Worm (Caenorhabditis elegans) whole organism, late embryonic: ENCODE measurements around the gene cdd-1.

Experiments
- C08G9.2 ChIP-seq: sonication (generic microtip); optimal IDR thresholded peaks from 2 replicates; lab custom pipeline; 2016; ENCODE audit warnings: mild to moderate bottlenecking, missing genetic modification characterization, moderate library complexity, missing compliant biosample characterization
- C38D4.7 ChIP-seq: fragments of 200-800 bp; sonication (Bioruptor generic); optimal IDR thresholded peaks from 2 replicates; lab custom pipeline; 2018; ENCODE audit warnings: mild to moderate bottlenecking, missing genetic modification characterization, moderate library complexity, missing compliant biosample characterization
- T23F11.4 ChIP-seq: fragments of 200-800 bp; sonication (Bioruptor generic); optimal IDR thresholded peaks from 2 replicates; lab custom pipeline; 2018; ENCODE audit warnings: mild to moderate bottlenecking, missing genetic modification characterization, missing compliant biosample characterization
- Y22D7AL.16 ChIP-seq: sonication (generic microtip); optimal IDR thresholded peaks from 2 replicates; lab custom pipeline; 2016; ENCODE audit warnings: missing genetic modification characterization, missing compliant biosample characterization
- ama-1 ChIP-seq: fragments of 150-350 bp; optimal IDR thresholded peaks from 2 replicates; lab custom pipeline; 2014
- ceh-14 ChIP-seq: sonication (generic microtip); optimal IDR thresholded peaks from 2 replicates; lab custom pipeline; 2016; ENCODE audit warnings: missing genotype, missing genetic modification characterization, missing compliant biosample characterization
- ceh-18 ChIP-seq: sonication (generic microtip); optimal IDR thresholded peaks from 2 replicates; lab custom pipeline; 2016; ENCODE audit warnings: missing genetic modification characterization, missing compliant biosample characterization
- ceh-30 ChIP-seq: fragments of 150-350 bp; optimal IDR thresholded peaks from 2 replicates; lab custom pipeline; 2014; ENCODE audit warnings: missing biosample characterization, missing genetic modification characterization
- ceh-34 ChIP-seq: sonication (generic microtip); optimal IDR thresholded peaks from 2 replicates; lab custom pipeline; 2016; ENCODE audit warnings: mild to moderate bottlenecking, missing genetic modification characterization, missing compliant biosample characterization
- ceh-45 ChIP-seq: fragments of 200-800 bp; sonication (Bioruptor generic); IDR thresholded peaks from 2 replicates; pipeline ENCODE4 v1.3.6; 2022; ENCODE audit warnings: missing genetic modification reagents, missing genetic modification characterization, missing compliant biosample characterization
- ceh-6 ChIP-seq: fragments of 200-800 bp; sonication (Bioruptor generic); optimal IDR thresholded peaks from 2 replicates; lab custom pipeline; 2018; ENCODE audit warnings: mild to moderate bottlenecking, missing genetic modification characterization, missing compliant biosample characterization
- ceh-9 ChIP-seq: sonication (generic microtip); optimal IDR thresholded peaks from 2 replicates; lab custom pipeline; 2016; ENCODE audit warnings: mild to moderate bottlenecking, missing genetic modification characterization, inconsistent platforms, missing compliant biosample characterization
- dve-1 ChIP-seq: sonication (generic microtip); optimal IDR thresholded peaks from 2 replicates; lab custom pipeline; 2017; ENCODE audit warnings: antibody characterized with exemption, mild to moderate bottlenecking, missing genetic modification characterization, missing compliant biosample characterization
- elt-2 ChIP-seq: sonication (generic microtip); optimal IDR thresholded peaks from 2 replicates; lab custom pipeline; 2016; ENCODE audit warnings: missing genetic modification reagents, missing genetic modification characterization, missing compliant biosample characterization
- eyg-1 ChIP-seq: sonication (generic microtip); optimal IDR thresholded peaks from 2 replicates; lab custom pipeline; 2016; ENCODE audit warnings: missing genotype, missing genetic modification characterization, missing compliant biosample characterization
- fkh-10 ChIP-seq: fragments of 150-350 bp; optimal IDR thresholded peaks from 2 replicates; lab custom pipeline; 2014; ENCODE audit warnings: missing biosample characterization, missing genetic modification reagents, missing genetic modification characterization
- hlh-13 ChIP-seq: fragments of 200-800 bp; sonication (Bioruptor generic); optimal IDR thresholded peaks from 2 replicates; lab custom pipeline; 2018; ENCODE audit warnings: mild to moderate bottlenecking, missing genetic modification characterization, missing compliant biosample characterization
- hlh-30 ChIP-seq: sonication (generic microtip); optimal IDR thresholded peaks from 2 replicates; lab custom pipeline; 2017; ENCODE audit warnings: antibody characterized with exemption, missing genetic modification characterization, missing compliant biosample characterization; ENCODE audit not compliant: insufficient read depth
- madf-2 ChIP-seq: sonication (generic microtip); optimal IDR thresholded peaks from 2 replicates; lab custom pipeline; 2017; ENCODE audit warnings: missing genetic modification characterization, missing compliant biosample characterization
- mec-3 ChIP-seq: sonication (generic microtip); optimal IDR thresholded peaks from 2 replicates; lab custom pipeline; 2016; ENCODE audit warnings: borderline replicate concordance, missing genetic modification characterization, missing compliant biosample characterization
- nfya-1 ChIP-seq: sonication (generic microtip); optimal IDR thresholded peaks from 2 replicates; lab custom pipeline; 2017; ENCODE audit warnings: missing genetic modification characterization, mild to moderate bottlenecking, missing compliant biosample characterization, antibody characterized with exemption, moderate library complexity
- nhr-11 ChIP-seq: fragments of 150-350 bp; optimal IDR thresholded peaks from 2 replicates; lab custom pipeline; 2014; ENCODE audit warnings: missing biosample characterization, missing genetic modification characterization
- pat-9 ChIP-seq: fragments of 200-800 bp; sonication (Bioruptor generic); optimal IDR thresholded peaks from 2 replicates; lab custom pipeline; 2018; ENCODE audit warnings: mild to moderate bottlenecking, missing genetic modification characterization, moderate library complexity, missing compliant biosample characterization
- pax-1 ChIP-seq: fragments of 150-350 bp; optimal IDR thresholded peaks from 2 replicates; lab custom pipeline; 2014; ENCODE audit warnings: missing biosample characterization, missing genetic modification characterization
- pha-4 ChIP-seq: fragments of 150-350 bp; optimal IDR thresholded peaks from 2 replicates; lab custom pipeline; 2018; ENCODE audit warnings: missing biosample characterization, missing genetic modification reagents, missing genetic modification characterization
- rnt-1 ChIP-seq: sonication (generic microtip); optimal IDR thresholded peaks from 2 replicates; lab custom pipeline; 2016; ENCODE audit warnings: missing genetic modification characterization, missing compliant biosample characterization
- sox-4 ChIP-seq: sonication (generic microtip); optimal IDR thresholded peaks from 2 replicates; lab custom pipeline; 2017; ENCODE audit warnings: mild to moderate bottlenecking, missing genetic modification characterization, inconsistent platforms, missing compliant biosample characterization
- syd-9 ChIP-seq: sonication (generic microtip); optimal IDR thresholded peaks from 2 replicates; lab custom pipeline; 2016; ENCODE audit warnings: mild to moderate bottlenecking, missing genetic modification characterization, moderate library complexity, missing compliant biosample characterization
- tbx-7 ChIP-seq: sonication (generic microtip); optimal IDR thresholded peaks from 2 replicates; lab custom pipeline; 2016; ENCODE audit warnings: missing genotype, missing genetic modification characterization, missing compliant biosample characterization
- unc-42 ChIP-seq: sonication (generic microtip); optimal IDR thresholded peaks from 2 replicates; lab custom pipeline; 2016; ENCODE audit warnings: missing genotype, missing genetic modification characterization, missing compliant biosample characterization
- unc-55 ChIP-seq: sonication (generic microtip); optimal IDR thresholded peaks from 2 replicates; lab custom pipeline; 2017; ENCODE audit warnings: missing biosample characterization, missing genetic modification reagents, missing genetic modification characterization
- ztf-16 ChIP-seq: sonication (generic microtip); optimal IDR thresholded peaks from 2 replicates; lab custom pipeline; 2017; ENCODE audit warnings: missing genetic modification characterization, missing compliant biosample characterization

The cdd-1 gene

ce11 chrX:8252293-8252692 is 41.3 kb upstream of the cdd-1 start, which contains the start of gene M60.6 (continued):
- TF ChIP-seq mec-3 (no peak), ceh-30 (tag; lab: Kevin White, UChicago) (no peak), T23F11.4 (GFP tag; lab: Kevin White, UChicago) (no peak), ceh-18 (peak; percentile 9), unc-42 (peak; percentile 89), ceh-14 (tag; lab: Kevin White, UChicago) (peak; percentile 16), ceh-9 (no peak), pax-1 (tag; lab: Kevin White, UChicago) (no peak), pha-4 (tag; lab: Kevin White, UChicago) (no peak), fkh-10 (GFP tag; lab: Kevin White, UChicago) (no peak), unc-55 (GFP tag; lab: Kevin White, UChicago) (peak; percentile 30), ama-1 (no peak)

DNA sequence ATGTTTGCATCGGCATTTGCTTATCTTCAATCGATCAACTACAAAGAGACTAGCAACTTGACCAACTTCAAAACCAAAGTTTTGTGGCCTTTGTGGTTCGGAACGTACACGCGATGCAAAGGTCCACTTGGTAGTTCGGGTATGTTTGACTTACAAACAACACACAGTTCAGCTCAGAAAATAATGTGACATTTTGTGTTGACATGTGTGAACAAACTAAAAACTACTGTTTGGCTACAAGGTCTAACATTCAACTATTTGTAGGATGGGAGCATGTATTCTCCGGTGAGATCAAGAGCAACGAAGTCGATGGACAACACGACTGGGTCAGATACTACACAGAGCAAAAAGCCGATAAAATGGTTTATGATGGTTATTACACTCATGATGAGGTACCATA is 36.1 kb upstream of the cdd-1 start:
- no peak for TF ChIP-seq mec-3
- no peak for TF ChIP-seq hlh-13 (GFP tag; lab: Kevin White, UChicago)
- TF ChIP-seq Y22D7AL.16: no peak
- TF ChIP-seq C38D4.7 (GFP tag; lab: Kevin White, UChicago): no peak
- no peak for TF ChIP-seq unc-55 (GFP tag; lab: Kevin White, UChicago)
- TF ChIP-seq tbx-7 (tag; lab: Kevin White, UChicago): no peak

DNA sequence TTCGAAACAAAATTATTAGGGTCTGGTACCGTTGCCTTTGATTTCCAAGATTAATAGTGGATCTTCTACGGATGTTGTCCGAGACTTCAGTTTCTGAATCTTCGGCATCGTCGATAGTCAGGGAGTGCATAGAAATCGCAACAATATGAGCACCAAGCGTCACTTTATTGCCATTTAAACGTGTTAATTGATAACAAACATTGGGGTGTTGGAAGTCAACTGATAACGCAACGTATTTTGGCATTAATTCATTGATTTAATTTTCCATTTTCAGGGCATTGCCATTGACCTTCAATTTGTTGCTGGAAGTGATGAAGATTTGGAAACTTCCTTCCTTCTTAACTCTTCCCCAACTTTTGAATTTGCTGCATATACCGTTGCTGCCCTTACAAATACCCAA is 35.2 kb upstream of the cdd-1 start, which contains the start of gene kqt-2:
Gene kqt-2 (minus strand): TSS at position 244 of the 400 bp plus-strand sequence.
- peak; percentile 46 for TF ChIP-seq elt-2 (tag; lab: Kevin White, UChicago)
- TF ChIP-seq ceh-6 (GFP tag; lab: Kevin White, UChicago): no peak

DNA sequence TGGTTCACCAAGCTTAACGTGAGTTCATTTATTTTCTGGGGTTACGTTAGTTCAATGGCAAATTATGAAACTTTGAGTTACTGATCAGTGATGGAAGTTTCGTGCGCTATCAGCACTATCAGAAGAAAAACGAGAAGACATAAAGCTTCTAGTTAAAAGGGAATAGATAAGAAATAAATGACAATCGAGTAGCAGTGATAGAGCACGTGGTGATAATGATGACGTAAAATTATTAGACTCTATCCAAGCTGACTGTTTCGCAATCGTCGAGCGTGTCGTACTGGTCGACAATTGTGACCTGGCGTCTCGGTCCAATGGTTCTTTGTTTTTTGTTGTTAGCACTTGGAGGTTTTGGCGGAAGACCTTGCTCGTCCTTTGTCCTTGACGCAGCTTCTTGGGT is 32.2 kb upstream of the cdd-1 start:
- TF ChIP-seq elt-2 (tag; lab: Kevin White, UChicago) (peak; percentile 58), pax-1 (tag; lab: Kevin White, UChicago) (no peak), syd-9 (tag; lab: Kevin White, UChicago) (no peak)

- TF ChIP-seq ceh-30 (tag; lab: Kevin White, UChicago): no peak
- TF ChIP-seq madf-2 (tag; lab: Kevin White, UChicago): no peak
- TF ChIP-seq ceh-18: no peak
- TF ChIP-seq pat-9 (tag; lab: Kevin White, UChicago): no peak
- TF ChIP-seq nfya-1 (tag; lab: Kevin White, UChicago): no peak
- TF ChIP-seq eyg-1: no peak
- TF ChIP-seq rnt-1 (tag; lab: Kevin White, UChicago): no peak
- TF ChIP-seq C08G9.2 (tag; lab: Kevin White, UChicago): no peak
- TF ChIP-seq unc-42: no peak
- TF ChIP-seq nhr-11 (tag; lab: Kevin White, UChicago): no peak
- no peak for TF ChIP-seq ceh-34
- no peak for TF ChIP-seq ceh-45 (GFP tag; lab: Robert Waterston, UW)
- no peak for TF ChIP-seq hlh-30 (tag; lab: Kevin White, UChicago)
- TF ChIP-seq elt-2 (tag; lab: Kevin White, UChicago): no peak
- TF ChIP-seq sox-4 (tag; lab: Kevin White, UChicago): no peak
- TF ChIP-seq pha-4 (tag; lab: Kevin White, UChicago): no peak
- TF ChIP-seq ztf-16: no peak
- no peak for TF ChIP-seq ama-1
Observed at ce11 chrX:8241906-8242305, 31.0 kb upstream of the cdd-1 start, which contains the start of gene endu-2. Gene endu-2 (plus strand): TSS chrX:8242301.

- TF ChIP-seq dve-1 (tag; lab: Kevin White, UChicago) (peak; percentile 10), C38D4.7 (GFP tag; lab: Kevin White, UChicago) (no peak), elt-2 (tag; lab: Kevin White, UChicago) (no peak)
Observed at ce11 chrX:8238639-8239055, 27.7 kb upstream of the cdd-1 start.
